Fruit fly (Drosophila melanogaster) whole organism, embryonic: ENCODE data around the gene stas.

Experiments
- Atf3 ChIP-seq: fragments of 200-800 bp; sonication (Bioruptor generic); optimal IDR thresholded peaks from 3 replicates; lab custom pipeline; 2016; ENCODE audit warnings: missing biosample characterization, missing genetic modification characterization
- Awh ChIP-seq: fragments of 200-800 bp; sonication (Bioruptor generic); IDR thresholded peaks from 2 replicates; pipeline ENCODE4, ENCODE4 v1.3.6; 2022; ENCODE audit warnings: missing biosample characterization, missing genetic modification characterization
- C15 ChIP-seq: fragments of 200-800 bp; sonication (Bioruptor generic); IDR thresholded peaks from 3 replicates; pipeline ENCODE4 v1.3.6; 2022; ENCODE audit warnings: missing biosample characterization, missing genetic modification characterization
- CG10209 ChIP-seq: fragments of 200-800 bp; sonication (Bioruptor generic); optimal IDR thresholded peaks from 3 replicates; lab custom pipeline; 2017; ENCODE audit warnings: missing biosample characterization, mild to moderate bottlenecking, missing genetic modification characterization, missing genetic modification reagents
- CG10321 ChIP-seq: fragments of 200-800 bp; sonication (Bioruptor generic); IDR thresholded peaks from 2 replicates; pipeline ENCODE4 v1.3.6; 2022; ENCODE audit warnings: missing biosample characterization, missing genetic modification characterization
- CG11085 ChIP-seq: fragments of 200-800 bp; sonication (Bioruptor generic); IDR thresholded peaks from 2 replicates; pipeline ENCODE4 v1.3.6; 2022; ENCODE audit warnings: missing biosample characterization, missing genetic modification characterization
- CG11456 ChIP-seq: fragments of 200-800 bp; sonication (Bioruptor generic); IDR thresholded peaks from 3 replicates; pipeline ENCODE4 v1.3.6; 2022; ENCODE audit warnings: missing biosample characterization, missing genetic modification characterization
- CG12155 ChIP-seq: fragments of 200-800 bp; sonication (Bioruptor generic); optimal IDR thresholded peaks from 3 replicates; lab custom pipeline; 2016; ENCODE audit warnings: missing biosample characterization, missing genetic modification characterization
- CG12219 ChIP-seq: fragments of 200-800 bp; sonication (Bioruptor generic); optimal IDR thresholded peaks from 3 replicates; lab custom pipeline; 2018; ENCODE audit warnings: missing biosample characterization, mild to moderate bottlenecking, missing genetic modification characterization
- CG12744 ChIP-seq: fragments of 200-800 bp; sonication (Bioruptor generic); optimal IDR thresholded peaks from 2 replicates; lab custom pipeline; 2016; ENCODE audit warnings: missing biosample characterization, missing genetic modification characterization
- CG13894 ChIP-seq: fragments of 200-800 bp; sonication (Bioruptor generic); optimal IDR thresholded peaks from 3 replicates; lab custom pipeline; 2018; ENCODE audit warnings: missing biosample characterization, mild to moderate bottlenecking, missing genetic modification characterization, moderate library complexity
- CG14965 ChIP-seq: fragments of 200-800 bp; sonication (Bioruptor generic); optimal IDR thresholded peaks from 2 replicates; lab custom pipeline; 2016; ENCODE audit warnings: missing biosample characterization, missing genetic modification characterization, borderline replicate concordance
- CG16813 ChIP-seq: fragments of 200-800 bp; sonication (Bioruptor generic); IDR thresholded peaks from 3 replicates; pipeline ENCODE4 v1.3.6; 2022; ENCODE audit warnings: missing biosample characterization, missing genetic modification characterization; ENCODE audit not compliant: partially characterized antibody
- CG3838 ChIP-seq: fragments of 200-800 bp; sonication (Bioruptor generic); optimal IDR thresholded peaks from 3 replicates; lab custom pipeline; 2016; ENCODE audit warnings: missing biosample characterization, missing genetic modification characterization
- CG43689 ChIP-seq: fragments of 200-800 bp; sonication (Bioruptor generic); IDR thresholded peaks from 2 replicates; pipeline ENCODE4 v1.3.6; 2022; ENCODE audit warnings: missing biosample characterization, missing genetic modification characterization
- CG5953 ChIP-seq: fragments of 200-800 bp; sonication (Bioruptor generic); IDR thresholded peaks from 2 replicates; pipeline ENCODE4 v1.3.6; 2022; ENCODE audit warnings: missing biosample characterization, missing genetic modification characterization
- CG6254 ChIP-seq: fragments of 200-800 bp; sonication (Bioruptor generic); optimal IDR thresholded peaks from 3 replicates; lab custom pipeline; 2017; ENCODE audit warnings: mild to moderate bottlenecking, missing biosample characterization, missing genetic modification reagents, missing genetic modification characterization
- CG6654 ChIP-seq: fragments of 200-800 bp; sonication (Bioruptor generic); optimal IDR thresholded peaks from 2 replicates; lab custom pipeline; 2017; ENCODE audit warnings: missing biosample characterization, mild to moderate bottlenecking, missing genetic modification characterization
- CG6765 ChIP-seq: fragments of 200-800 bp; sonication (Bioruptor generic); optimal IDR thresholded peaks from 3 replicates; lab custom pipeline; 2017; ENCODE audit warnings: missing biosample characterization, mild to moderate bottlenecking, missing genetic modification characterization
- CG8089 ChIP-seq: fragments of 200-800 bp; sonication (Bioruptor generic); optimal IDR thresholded peaks from 3 replicates; lab custom pipeline; 2016; ENCODE audit warnings: missing biosample characterization, missing genetic modification characterization
- CG8281 ChIP-seq: fragments of 200-800 bp; sonication (Bioruptor generic); optimal IDR thresholded peaks from 2 replicates; lab custom pipeline; 2018; ENCODE audit warnings: missing biosample characterization, mild to moderate bottlenecking, missing genetic modification characterization, moderate library complexity
- CG9609 ChIP-seq: fragments of 200-800 bp; sonication (Bioruptor generic); optimal IDR thresholded peaks from 3 replicates; lab custom pipeline; 2016; ENCODE audit warnings: missing biosample characterization, missing genetic modification characterization
- CTCF ChIP-seq: fragments of 200-800 bp; sonication (Bioruptor generic); optimal IDR thresholded peaks from 2 replicates; lab custom pipeline; 2017; ENCODE audit warnings: missing biosample characterization, mild to moderate bottlenecking, missing genetic modification characterization, moderate library complexity
- D19A ChIP-seq: fragments of 200-800 bp; optimal IDR thresholded peaks from 3 replicates; lab custom pipeline; 2019; ENCODE audit warnings: missing biosample characterization, mild to moderate bottlenecking, missing genetic modification characterization, moderate library complexity
- D19B ChIP-seq: fragments of 200-800 bp; sonication (Bioruptor generic); optimal IDR thresholded peaks from 2 replicates; lab custom pipeline; 2017; ENCODE audit warnings: missing biosample characterization, mild to moderate bottlenecking, missing genetic modification characterization
- E2f1 ChIP-seq: fragments of 200-800 bp; sonication (Bioruptor generic); IDR thresholded peaks from 2 replicates; pipeline ENCODE4 v1.3.6; 2022; ENCODE audit warnings: missing biosample characterization, missing genetic modification characterization
- Elba2 ChIP-seq: fragments of 200-800 bp; sonication (Bioruptor generic); optimal IDR thresholded peaks from 3 replicates; lab custom pipeline; 2016; ENCODE audit warnings: missing biosample characterization, missing genetic modification characterization
- HLHmδ ChIP-seq: fragments of 200-800 bp; sonication (Bioruptor generic); optimal IDR thresholded peaks from 2 replicates; lab custom pipeline; 2018; ENCODE audit warnings: missing biosample characterization, mild to moderate bottlenecking, missing genetic modification characterization, moderate library complexity
- Hey ChIP-seq: fragments of 200-800 bp; sonication (Bioruptor generic); optimal IDR thresholded peaks from 3 replicates; lab custom pipeline; 2018; ENCODE audit warnings: missing biosample characterization, mild to moderate bottlenecking, missing genetic modification characterization
- Hsf ChIP-seq: fragments of 200-800 bp; sonication (Bioruptor generic); optimal IDR thresholded peaks from 3 replicates; lab custom pipeline; 2016; ENCODE audit warnings: missing biosample characterization, missing genetic modification characterization
- Kr ChIP-seq: fragments of 200-800 bp; sonication (Bioruptor generic); optimal IDR thresholded peaks from 2 replicates; lab custom pipeline; 2017; ENCODE audit warnings: missing biosample characterization, mild to moderate bottlenecking, missing genetic modification characterization
- Oli ChIP-seq: fragments of 200-800 bp; sonication (Bioruptor generic); optimal IDR thresholded peaks from 2 replicates; lab custom pipeline; 2018; ENCODE audit warnings: missing biosample characterization, mild to moderate bottlenecking, missing genetic modification characterization, moderate library complexity
- TFAM ChIP-seq: fragments of 200-800 bp; sonication (Bioruptor generic); optimal IDR thresholded peaks from 2 replicates; lab custom pipeline; 2017; ENCODE audit warnings: missing biosample characterization, missing genetic modification characterization, inconsistent platforms
- chn ChIP-seq: fragments of 200-800 bp; sonication (Bioruptor generic); optimal IDR thresholded peaks from 2 replicates; lab custom pipeline; 2016; ENCODE audit warnings: missing biosample characterization, missing genetic modification characterization
- fd64A ChIP-seq: fragments of 200-800 bp; sonication (Bioruptor generic); optimal IDR thresholded peaks from 3 replicates; lab custom pipeline; 2018; ENCODE audit warnings: missing biosample characterization, mild to moderate bottlenecking, missing genetic modification characterization
- gt ChIP-seq: fragments of 200-800 bp; sonication (Bioruptor generic); IDR thresholded peaks from 2 replicates; pipeline ENCODE4 v1.3.6; 2022; ENCODE audit warnings: missing biosample characterization, missing genetic modification characterization
- kay ChIP-seq: fragments of 200-800 bp; sonication (Bioruptor generic); optimal IDR thresholded peaks from 2 replicates; lab custom pipeline; 2016; ENCODE audit warnings: missing biosample characterization, missing genetic modification characterization
- mld ChIP-seq: fragments of 200-800 bp; sonication (Bioruptor generic); IDR thresholded peaks from 3 replicates; pipeline ENCODE4 v1.3.6; 2022; ENCODE audit warnings: missing biosample characterization, missing genetic modification characterization; ENCODE audit not compliant: partially characterized antibody
- nau ChIP-seq: fragments of 200-800 bp; sonication (Bioruptor generic); optimal IDR thresholded peaks from 3 replicates; lab custom pipeline; 2017; ENCODE audit warnings: missing biosample characterization, mild to moderate bottlenecking, missing genetic modification characterization, missing genetic modification reagents
- nerfin-2 ChIP-seq: fragments of 200-800 bp; sonication (Bioruptor generic); IDR thresholded peaks from 2 replicates; pipeline ENCODE4 v1.3.6; 2022; ENCODE audit warnings: missing biosample characterization, missing genetic modification characterization; ENCODE audit not compliant: partially characterized antibody
- pho ChIP-seq: fragments of 200-800 bp; sonication (Bioruptor generic); optimal IDR thresholded peaks from 2 replicates; lab custom pipeline; 2016; ENCODE audit warnings: missing biosample characterization, missing genetic modification characterization
- phol ChIP-seq: fragments of 200-800 bp; sonication (Bioruptor generic); optimal IDR thresholded peaks from 3 replicates; lab custom pipeline; 2018; ENCODE audit warnings: missing biosample characterization, mild to moderate bottlenecking, missing genetic modification characterization, moderate library complexity
- pita ChIP-seq: fragments of 200-800 bp; sonication (Bioruptor generic); optimal IDR thresholded peaks from 2 replicates; lab custom pipeline; 2017; ENCODE audit warnings: missing biosample characterization, mild to moderate bottlenecking, missing genetic modification characterization
- psq ChIP-seq: fragments of 200-800 bp; sonication (Bioruptor generic); optimal IDR thresholded peaks from 2 replicates; lab custom pipeline; 2017; ENCODE audit warnings: missing biosample characterization, missing genetic modification characterization
- pum ChIP-seq: fragments of 200-800 bp; sonication (Bioruptor generic); optimal IDR thresholded peaks from 2 replicates; lab custom pipeline; 2016; ENCODE audit warnings: missing biosample characterization, missing genetic modification characterization
- scrt ChIP-seq: fragments of 200-800 bp; sonication (Bioruptor generic); optimal IDR thresholded peaks from 2 replicates; lab custom pipeline; 2018; ENCODE audit warnings: missing biosample characterization, mild to moderate bottlenecking, missing genetic modification characterization, moderate library complexity
- sim ChIP-seq: fragments of 200-800 bp; sonication (Bioruptor generic); IDR thresholded peaks from 2 replicates; pipeline ENCODE4 v1.3.6; 2022; ENCODE audit warnings: missing biosample characterization, missing genetic modification characterization
- sna ChIP-seq: fragments of 200-800 bp; sonication (Bioruptor generic); IDR thresholded peaks from 2 replicates; pipeline ENCODE4 v1.3.6; 2022; ENCODE audit warnings: missing biosample characterization, missing genetic modification characterization; ENCODE audit not compliant: partially characterized antibody
- tin ChIP-seq: fragments of 200-800 bp; sonication (Bioruptor generic); optimal IDR thresholded peaks from 3 replicates; lab custom pipeline; 2016; ENCODE audit warnings: missing biosample characterization, missing genetic modification characterization
- toy ChIP-seq: fragments of 200-800 bp; sonication (Bioruptor generic); IDR thresholded peaks from 2 replicates; pipeline ENCODE4 v1.3.6; 2022; ENCODE audit warnings: missing biosample characterization, missing genetic modification characterization
- trem ChIP-seq: fragments of 200-800 bp; optimal IDR thresholded peaks from 3 replicates; lab custom pipeline; 2019; ENCODE audit warnings: missing biosample characterization, mild to moderate bottlenecking, missing genetic modification characterization, moderate library complexity
- wek ChIP-seq: fragments of 200-800 bp; sonication (Bioruptor generic); optimal IDR thresholded peaks from 3 replicates; lab custom pipeline; 2018; ENCODE audit warnings: missing biosample characterization, mild to moderate bottlenecking, missing genetic modification characterization, moderate library complexity

The stas gene

dm6 chrX:17599330-17599729 lies 28.4 kb downstream of the stas start, which contains the start of gene X11L (continued):
- TF ChIP-seq CG13894 (tag; lab: Kevin White, UChicago) (no peak), Hey (tag; lab: Kevin White, UChicago) (no peak), CG3838 (GFP tag; lab: Kevin White, UChicago) (peak; percentile 20), pum (GFP tag; lab: Kevin White, UChicago) (peak; percentile 69), psq (peak; percentile 13), CG12155 (GFP tag; lab: Kevin White, UChicago) (peak; percentile 74), Awh (GFP tag; lab: Robert Waterston, UW) (0 out of 2 replicates have a peak, but pooled peaks have one; percentile 30), CG12744 (GFP tag; lab: Kevin White, UChicago) (peak; percentile 50), wek (GFP tag; lab: Kevin White, UChicago) (peak; percentile 8), nerfin-2 (GFP tag; lab: Robert Waterston, UW) (peak; percentile 82), TFAM (GFP tag; lab: Kevin White, UChicago) (no peak), CG6654 (GFP tag; lab: Kevin White, UChicago) (no peak), Atf3 (GFP tag; lab: Kevin White, UChicago) (peak; percentile 29), scrt (GFP tag; lab: Kevin White, UChicago) (no peak), gt (GFP tag; lab: Robert Waterston, UW) (no peak), CG11085 (GFP tag; lab: Robert Waterston, UW) (peak; percentile 44; the same call in 1 of the 2 replicates), CG6254 (GFP tag; lab: Kevin White, UChicago) (no peak), kay (peak; percentile 54), CG8281 (tag; lab: Kevin White, UChicago) (no peak), chn (GFP tag; lab: Kevin White, UChicago) (peak; percentile 74), Hsf (GFP tag; lab: Kevin White, UChicago) (peak; percentile 77), tin (peak; percentile 75), CG14965 (GFP tag; lab: Kevin White, UChicago) (no peak), CTCF (GFP tag; lab: Kevin White, UChicago) (peak; percentile 18), fd64A (no peak), CG16813 (GFP tag; lab: Robert Waterston, UW) (peak; percentile 91), trem (tag; lab: Kevin White, UChicago) (peak; percentile 47), HLHmδ (GFP tag; lab: Kevin White, UChicago) (no peak), CG11456 (GFP tag; lab: Robert Waterston, UW) (peak; percentile 77), toy (no peak), pita (GFP tag; lab: Kevin White, UChicago) (no peak), E2f1 (GFP tag; lab: Robert Waterston, UW) (peak; percentile 50; the same call in 1 of the 2 replicates), Kr (no peak), nau (GFP tag; lab: Kevin White, UChicago) (no peak), CG5953 (GFP tag; lab: Robert Waterston, UW) (no peak), CG9609 (GFP tag; lab: Kevin White, UChicago) (peak; percentile 78), CG43689 (GFP tag; lab: Robert Waterston, UW) (0 out of 2 replicates have a peak, but pooled peaks have one; percentile 43), CG10209 (GFP tag; lab: Kevin White, UChicago) (peak; percentile 55), sim (GFP tag; lab: Robert Waterston, UW) (no peak), D19B (GFP tag; lab: Kevin White, UChicago) (peak; percentile 24), pho (GFP tag; lab: Kevin White, UChicago) (peak; percentile 84), sna (GFP tag; lab: Robert Waterston, UW) (peak; percentile 83), CG12219 (GFP tag; lab: Kevin White, UChicago) (no peak), D19A (peak; percentile 33), Oli (peak; percentile 44), Elba2 (peak; percentile 24), phol (tag; lab: Kevin White, UChicago) (peak; percentile 70), CG8089 (GFP tag; lab: Kevin White, UChicago) (peak; percentile 58), mld (peak; percentile 75; the same call in 1 of the 3 replicates), CG6765 (no peak), CG10321 (GFP tag; lab: Robert Waterston, UW) (no peak), C15 (GFP tag; lab: Robert Waterston, UW) (no peak)
